Worm (Caenorhabditis elegans): ENCODE measurements around the gene srh-203.
A peak's percentile ranks its signal among the peaks of the same experiment; 100 is the strongest.

The srh-203 gene

DNA sequence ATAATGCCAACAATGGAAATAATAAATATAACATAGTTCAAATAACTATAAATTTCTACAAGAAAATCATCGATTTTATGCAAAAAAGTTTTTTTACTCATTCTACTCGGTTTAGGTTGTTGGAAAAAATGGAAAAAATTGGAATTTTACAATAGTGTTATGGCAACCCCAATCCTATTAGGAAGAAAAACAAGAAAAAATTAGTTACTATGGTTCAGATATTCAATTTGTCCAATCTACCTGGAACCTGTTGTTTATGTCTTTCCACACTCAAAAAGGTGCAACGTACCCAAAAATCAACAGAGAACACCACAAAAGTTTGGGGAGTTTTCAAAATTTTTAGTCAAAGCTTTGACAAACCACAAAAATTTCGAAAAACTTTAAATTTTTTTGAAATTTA, 26.0 kb downstream of the srh-203 start, which contains the start of gene T27C5.10:
T27C5.10 (minus strand) TSS at position 101 of the 400 bp plus-strand sequence.
- TF ChIP-seq ztf-25 (GFP tag; IDR thresholded peaks at IDR 0.05) (no peak), tlf-1 (GFP tag; optimal IDR thresholded peaks at IDR 0.05) (no peak)

DNA sequence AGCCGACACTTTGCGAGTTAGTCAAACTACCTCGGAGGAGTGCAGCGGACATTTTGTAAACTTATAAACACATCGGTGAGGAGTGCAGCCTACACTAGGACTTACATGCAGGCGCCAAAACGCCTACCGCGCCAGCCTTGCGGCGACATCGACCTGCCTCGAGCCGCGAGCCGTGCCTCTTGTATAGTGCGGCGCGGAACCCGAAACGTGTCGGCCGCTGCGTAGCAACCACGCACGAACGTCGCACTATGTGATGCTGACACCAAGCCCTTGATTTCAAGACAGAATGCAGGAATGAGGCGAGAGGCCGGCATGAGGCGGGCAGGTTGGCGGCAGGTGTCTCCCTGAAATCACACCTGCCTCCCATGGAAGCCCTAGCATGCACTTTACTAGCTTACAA, 26.8 kb downstream of the srh-203 start:
- TF ChIP-seq sea-2 (GFP tag; IDR thresholded peaks at IDR 0.05) (peak; percentile 88; the same call in 1 of the 2 replicates), unc-62 (GFP tag; optimal IDR thresholded peaks at IDR 0.05) (no peak), egrh-3 (GFP tag; IDR thresholded peaks at IDR 0.05) (peak; percentile 49; the same call in 1 of the 2 replicates), Y53G8AR.9 (GFP tag; conservative IDR thresholded peaks at IDR 0.05) (no peak), Y56A3A.18 (GFP tag; IDR thresholded peaks at IDR 0.05) (no peak), dox-1 (GFP tag; IDR thresholded peaks at IDR 0.05) (no peak), Y79H2A.3 (GFP tag; conservative IDR thresholded peaks at IDR 0.05) (0 out of 2 replicates have a peak, but pooled peaks have one; percentile 14), nhr-90 (tag; optimal IDR thresholded peaks at IDR 0.05) (no peak), F37B4.10 (GFP tag; IDR thresholded peaks at IDR 0.05) (0 out of 2 replicates have a peak, but pooled peaks have one; percentile 59), efl-1 (GFP tag; optimal IDR thresholded peaks at IDR 0.05) (no peak), ztf-6 (GFP tag; IDR thresholded peaks at IDR 0.05) (no peak), lsy-27 (tag; optimal IDR thresholded peaks at IDR 0.05; ENCODE audit: borderline replicate concordance, insufficient read depth) (no peak)

DNA sequence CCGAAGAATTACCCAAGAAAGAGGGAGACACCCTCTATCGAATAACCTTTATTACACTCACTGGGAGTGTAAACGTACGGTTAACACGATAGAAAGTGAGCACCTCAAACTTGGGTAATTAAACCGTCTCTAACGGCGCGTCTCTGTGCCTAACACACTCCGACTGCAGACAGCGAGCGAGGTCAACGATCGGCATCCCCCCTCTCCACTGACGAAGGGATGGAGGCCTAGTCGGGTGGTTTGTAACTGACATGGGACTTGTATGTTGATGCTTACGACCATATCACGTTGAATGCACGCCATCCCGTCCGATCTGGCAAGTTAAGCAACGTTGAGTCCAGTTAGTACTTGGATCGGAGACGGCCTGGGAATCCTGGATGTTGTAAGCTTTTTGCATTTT, 27.5 kb downstream of the srh-203 start:
- peak; percentile 94 for TF ChIP-seq pbrm-1 (GFP tag; IDR thresholded peaks at IDR 0.05)
- TF ChIP-seq lin-26 (GFP tag; IDR thresholded peaks at IDR 0.05) = peak; percentile 39
- TF ChIP-seq B0261.1 (tag; optimal IDR thresholded peaks at IDR 0.05) = peak; percentile 60
- peak; percentile 33; the same call in 1 of the 2 replicates for TF ChIP-seq dox-1 (GFP tag; IDR thresholded peaks at IDR 0.05)
- peak; percentile 82 for TF ChIP-seq snpc-3.4 (tag; optimal IDR thresholded peaks at IDR 0.05)
- peak; percentile 22; the same call in 1 of the 2 replicates for TF ChIP-seq rcor-1 (GFP tag; IDR thresholded peaks at IDR 0.05)
- peak; percentile 58; the same call in 1 of the 2 replicates for TF ChIP-seq Y56A3A.18 (GFP tag; IDR thresholded peaks at IDR 0.05)
- peak; percentile 92 for TF ChIP-seq snpc-1.1 (tag; optimal IDR thresholded peaks at IDR 0.05; ENCODE audit: insufficient read depth)
- TF ChIP-seq him-1 (tag; optimal IDR thresholded peaks at IDR 0.05) = peak; percentile 33
- TF ChIP-seq rpc-1 (optimal IDR thresholded peaks at IDR 0.05) = peak; percentile 47
- TF ChIP-seq rpc-1 (tag; optimal IDR thresholded peaks at IDR 0.05) = peak; percentile 81
- TF ChIP-seq sea-2 (GFP tag; IDR thresholded peaks at IDR 0.05) = 0 out of 2 replicates have a peak, but pooled peaks have one; percentile 53
- peak; percentile 84 for TF ChIP-seq tbp1 (GFP tag; optimal IDR thresholded peaks at IDR 0.05)
- peak; percentile 66; the same call in 1 of the 2 replicates for TF ChIP-seq D2030.7 (GFP tag; IDR thresholded peaks at IDR 0.05)
- TF ChIP-seq ceh-58 (GFP tag; IDR thresholded peaks at IDR 0.05) = 0 out of 2 replicates have a peak, but pooled peaks have one; percentile 30
- peak; percentile 96 for TF ChIP-seq attf-6 (GFP tag; IDR thresholded peaks at IDR 0.05)
- peak; percentile 87 for TF ChIP-seq snpc-4 (GFP tag; optimal IDR thresholded peaks at IDR 0.05)
- peak; percentile 57 to 97 (median 86) for TF ChIP-seq snpc-4 (tag; optimal IDR thresholded peaks at IDR 0.05)
- TF ChIP-seq madf-3 (GFP tag; IDR thresholded peaks at IDR 0.05) = 0 out of 2 replicates have a peak, but pooled peaks have one; percentile 27
- TF ChIP-seq nfya-2 (GFP tag; IDR thresholded peaks at IDR 0.05) = 0 out of 2 replicates have a peak, but pooled peaks have one; percentile 33
- peak; percentile 79 for TF ChIP-seq hmg-1.2 (GFP tag; IDR thresholded peaks at IDR 0.05)

- TF ChIP-seq B0019.2 (GFP tag; conservative IDR thresholded peaks at IDR 0.05) = 0 out of 2 replicates have a peak, but pooled peaks have one; percentile 13
- TF ChIP-seq hsf-1 (GFP tag; IDR thresholded peaks at IDR 0.05) = peak; percentile 94
- TF ChIP-seq dox-1 (GFP tag; IDR thresholded peaks at IDR 0.05) = peak; percentile 47
These were observed 35.3 kb downstream of the srh-203 start for ce11 chrV:17420753-17421152.

Data from whole organism, young adult.